Worm (Caenorhabditis elegans) whole organism, late embryonic: ENCODE results near the gene eif-2Bepsilon.

Source experiments
- ahr-1 ChIP-seq: sonication (generic microtip); optimal IDR thresholded peaks from 2 replicates; lab custom pipeline; 2016; ENCODE audit warnings: missing genetic modification characterization, missing compliant biosample characterization
- ama-1 ChIP-seq: fragments of 150-350 bp; optimal IDR thresholded peaks from 2 replicates; lab custom pipeline; 2014
- ceh-14 ChIP-seq: sonication (generic microtip); optimal IDR thresholded peaks from 2 replicates; lab custom pipeline; 2016; ENCODE audit warnings: missing genotype, missing genetic modification characterization, missing compliant biosample characterization
- ceh-19 ChIP-seq: fragments of 200-800 bp; sonication (Bioruptor generic); optimal IDR thresholded peaks from 2 replicates; lab custom pipeline; 2018; ENCODE audit warnings: mild to moderate bottlenecking, missing genetic modification characterization, missing compliant biosample characterization
- ceh-24 ChIP-seq: sonication (generic microtip); optimal IDR thresholded peaks from 2 replicates; lab custom pipeline; 2016; ENCODE audit warnings: mild to moderate bottlenecking, missing genetic modification characterization, missing compliant biosample characterization
- ceh-30 ChIP-seq: fragments of 150-350 bp; optimal IDR thresholded peaks from 2 replicates; lab custom pipeline; 2014; ENCODE audit warnings: missing biosample characterization, missing genetic modification characterization
- ceh-6 ChIP-seq: fragments of 200-800 bp; sonication (Bioruptor generic); optimal IDR thresholded peaks from 2 replicates; lab custom pipeline; 2018; ENCODE audit warnings: mild to moderate bottlenecking, missing genetic modification characterization, missing compliant biosample characterization
- lim-6 ChIP-seq: sonication (generic microtip); optimal IDR thresholded peaks from 2 replicates; lab custom pipeline; 2016; ENCODE audit warnings: missing genetic modification characterization, missing compliant biosample characterization
- odd-2 ChIP-seq: sonication (generic microtip); optimal IDR thresholded peaks from 2 replicates; lab custom pipeline; 2017; ENCODE audit warnings: antibody characterized with exemption, mild to moderate bottlenecking, missing genetic modification characterization, missing compliant biosample characterization
- pag-3 ChIP-seq: sonication (generic microtip); optimal IDR thresholded peaks from 2 replicates; lab custom pipeline; 2016; ENCODE audit warnings: missing compliant biosample characterization, missing genetic modification characterization, borderline replicate concordance
- pax-1 ChIP-seq: fragments of 150-350 bp; optimal IDR thresholded peaks from 2 replicates; lab custom pipeline; 2014; ENCODE audit warnings: missing biosample characterization, missing genetic modification characterization
- sdc-2 ChIP-seq: sonication (generic microtip); optimal IDR thresholded peaks from 2 replicates; lab custom pipeline; 2016; ENCODE audit warnings: missing genotype, missing genetic modification characterization, missing compliant biosample characterization
- sox-2 ChIP-seq: fragments of 200-800 bp; sonication (Bioruptor generic); IDR thresholded peaks from 2 replicates; pipeline ENCODE4 v1.3.6; 2022; ENCODE audit warnings: missing genetic modification reagents, missing genetic modification characterization, missing compliant biosample characterization
- tbx-2 ChIP-seq: sonication (generic microtip); optimal IDR thresholded peaks from 2 replicates; lab custom pipeline; 2016; ENCODE audit warnings: missing genetic modification characterization, missing compliant biosample characterization
- unc-3 ChIP-seq, 2 experiments: fragments of 200-800 bp in 1 of 2; sonication (Bioruptor generic) in 1 of 2; sonication (generic microtip) in 1 of 2; conservative IDR thresholded peaks in 1 of 2; optimal IDR thresholded peaks in 1 of 2; 2 replicates each; pipeline versions ENCODE4 v1.3.6 to Lab custom; 2016 to 2022; ENCODE audit warnings: missing compliant biosample characterization in 2 of 2, missing genetic modification characterization in 2 of 2, missing genetic modification reagents in 1 of 2

eif-2Bepsilon gene

DNA sequence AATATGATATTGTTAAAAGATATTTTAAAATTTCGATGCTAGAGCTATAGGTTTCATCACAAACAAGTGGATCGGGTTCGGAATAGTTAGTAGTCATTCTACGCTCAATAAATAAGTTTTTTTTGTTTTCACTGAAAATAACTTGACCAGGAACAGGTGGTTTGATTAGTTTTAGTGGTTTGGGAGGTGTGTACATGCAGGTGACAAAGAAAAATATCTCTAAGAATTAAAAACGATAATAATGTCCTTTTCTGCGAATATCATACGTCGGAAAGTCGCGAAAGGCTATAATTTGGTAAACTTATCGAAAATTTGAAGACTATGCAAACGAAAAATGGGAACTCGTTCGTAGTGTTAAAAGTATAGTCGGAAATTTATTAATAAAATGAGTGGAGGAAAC, 48.6 kb downstream of the eif-2Bepsilon start, which contains the start of gene srg-15:
srg-15 (minus strand) TSS at position 101 of the 400 bp plus-strand sequence.
- TF ChIP-seq sdc-2 (tag; lab: Kevin White, UChicago) (no peak), ama-1 (lab: Kevin White, UChicago) (no peak), ceh-24 (tag; lab: Kevin White, UChicago) (no peak), ceh-19 (GFP tag; lab: Kevin White, UChicago) (no peak), pax-1 (tag; lab: Kevin White, UChicago) (no peak), odd-2 (no peak), tbx-2 (tag; lab: Kevin White, UChicago) (no peak), ceh-6 (no peak), ceh-30 (no peak), unc-3 (GFP tag; conservative IDR thresholded peaks at IDR 0.05; lab: Robert Waterston, UW) (no peak), unc-3 (tag; optimal IDR thresholded peaks at IDR 0.05; lab: Kevin White, UChicago) (no peak), ceh-14 (tag; lab: Kevin White, UChicago) (no peak), pag-3 (no peak), sox-2 (GFP tag; lab: Robert Waterston, UW) (no peak), ahr-1 (tag; lab: Kevin White, UChicago) (no peak), lim-6 (tag; lab: Kevin White, UChicago) (no peak)
